Worm (Caenorhabditis elegans) whole organism, L4/young adult: Measurements from ENCODE around the gene gcy-25.

ENCODE experiments used
- W03F9.2 ChIP-seq: fragments of 150-350 bp; optimal IDR thresholded peaks from 2 replicates; lab custom pipeline; 2014; ENCODE audit warnings: missing biosample characterization, missing genetic modification characterization
- dao-5 ChIP-seq: sonication (generic microtip); optimal IDR thresholded peaks from 2 replicates; lab custom pipeline; 2016; ENCODE audit warnings: missing genotype, missing genetic modification characterization, moderate library complexity, missing compliant biosample characterization

DNA sequence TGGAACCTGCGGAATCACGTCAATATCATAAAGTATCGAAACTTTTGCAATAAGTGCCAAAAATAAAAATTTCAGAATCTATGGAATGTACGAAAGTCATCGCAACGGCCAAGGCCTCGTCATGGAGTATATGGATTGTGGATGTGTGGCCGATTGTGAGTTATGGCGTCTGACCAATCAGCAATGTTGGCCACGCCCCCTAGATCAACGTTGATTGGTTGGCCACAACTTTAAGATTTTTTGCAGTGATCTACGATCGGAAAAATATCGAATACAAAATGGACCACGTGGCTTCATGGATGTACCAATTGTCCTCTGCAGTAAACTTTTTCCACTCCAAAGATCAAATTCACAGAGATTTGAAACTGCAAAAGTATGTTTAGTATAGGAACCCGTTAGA, 22.1 kb upstream of the gcy-25 start:
- TF ChIP-seq W03F9.2 (tag; lab: Kevin White, UChicago) (no peak), dao-5 (tag; lab: Kevin White, UChicago) (no peak)
